Worm (Caenorhabditis elegans): ENCODE data around the gene sdz-21.

Gene sdz-21

DNA sequence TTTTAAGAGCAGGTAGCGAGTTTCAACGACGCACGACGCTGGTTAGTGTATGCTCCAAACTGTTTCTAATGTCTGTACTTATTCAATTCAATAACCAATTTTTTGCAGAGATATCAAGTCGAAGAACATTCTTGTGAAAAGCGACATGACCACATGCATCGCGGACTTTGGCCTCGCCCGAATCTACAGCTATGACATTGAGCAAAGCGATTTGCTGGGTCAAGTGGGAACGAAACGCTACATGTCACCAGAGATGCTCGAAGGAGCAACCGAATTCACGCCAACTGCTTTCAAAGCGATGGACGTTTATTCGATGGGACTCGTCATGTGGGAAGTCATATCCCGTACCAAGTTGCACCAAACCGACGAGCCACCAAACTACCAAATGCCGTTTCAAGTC lies 26.5 kb downstream of the sdz-21 start:
- TF ChIP-seq sdz-38 (tag; optimal IDR thresholded peaks at IDR 0.05), result no peak
- no peak for TF ChIP-seq xnd-1 (tag; optimal IDR thresholded peaks at IDR 0.05)
- TF ChIP-seq ztf-28 (GFP tag; IDR thresholded peaks at IDR 0.05), result no peak
- no peak for TF ChIP-seq hmg-1.2 (GFP tag; IDR thresholded peaks at IDR 0.05)
- no peak for TF ChIP-seq somi-1 (GFP tag; optimal IDR thresholded peaks at IDR 0.05)
- no peak for TF ChIP-seq hlh-26 (GFP tag; conservative IDR thresholded peaks at IDR 0.05)

- TF ChIP-seq F39B2.1 (GFP tag; IDR thresholded peaks at IDR 0.05), result no peak
- no peak for TF ChIP-seq T07F8.4 (tag; optimal IDR thresholded peaks at IDR 0.05)
- no peak for TF ChIP-seq mxl-1 (tag; optimal IDR thresholded peaks at IDR 0.05)
- TF ChIP-seq F57A8.1 (GFP tag; optimal IDR thresholded peaks at IDR 0.05), result no peak
- no peak for TF ChIP-seq lir-1 (GFP tag; conservative IDR thresholded peaks at IDR 0.05)
- TF ChIP-seq cebp-2 (GFP tag; IDR thresholded peaks at IDR 0.05), result no peak
- no peak for TF ChIP-seq lin-26 (GFP tag; IDR thresholded peaks at IDR 0.05)
- no peak for TF ChIP-seq dpff-1 (tag; optimal IDR thresholded peaks at IDR 0.05)
- no peak for TF ChIP-seq lin-35 (GFP tag; optimal IDR thresholded peaks at IDR 0.05)
- TF ChIP-seq rpc-1 (optimal IDR thresholded peaks at IDR 0.05), result no peak
- no peak for TF ChIP-seq rpc-1 (tag; optimal IDR thresholded peaks at IDR 0.05)
- no peak for TF ChIP-seq rcor-1 (GFP tag; IDR thresholded peaks at IDR 0.05)
- no peak for TF ChIP-seq attf-6 (GFP tag; IDR thresholded peaks at IDR 0.05)
- TF ChIP-seq ZK185.1 (tag; optimal IDR thresholded peaks at IDR 0.05; ENCODE audit: poor library complexity, severe bottlenecking), result no peak
- TF ChIP-seq mel-28 (tag; optimal IDR thresholded peaks at IDR 0.05; ENCODE audit: borderline replicate concordance), result no peak
- TF ChIP-seq F37B4.10 (GFP tag; IDR thresholded peaks at IDR 0.05), result no peak
- no peak for TF ChIP-seq ztf-6 (GFP tag; IDR thresholded peaks at IDR 0.05)
Observed at ce11 chrIII:5629225-5629624, 27.6 kb downstream of the sdz-21 start.

DNA sequence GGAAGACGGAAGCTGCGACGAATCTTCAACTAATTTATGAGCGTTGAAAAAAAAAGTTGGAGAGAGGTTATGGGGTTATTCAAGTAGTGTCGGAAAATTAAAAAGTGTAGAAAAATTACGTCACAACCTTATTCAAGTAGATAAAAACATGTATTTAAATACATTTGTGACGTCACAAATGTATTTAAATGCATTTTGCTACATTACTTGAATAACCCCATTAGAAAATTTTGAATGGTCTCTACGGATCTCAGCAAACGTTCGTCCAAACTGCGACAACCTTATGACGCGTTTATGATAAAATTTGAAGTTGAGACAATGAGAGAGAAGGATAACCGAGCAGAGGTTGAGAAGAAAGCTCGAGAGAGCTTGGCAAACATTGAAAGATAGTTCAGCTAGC lies 29.3 kb downstream of the sdz-21 start:
- 0 out of 2 replicates have a peak, but pooled peaks have one; percentile 5 for TF ChIP-seq aptf-2 (GFP tag; conservative IDR thresholded peaks at IDR 0.05)

- no peak for TF ChIP-seq lin-26 (GFP tag; IDR thresholded peaks at IDR 0.05)
- TF ChIP-seq T26A5.8 (tag; optimal IDR thresholded peaks at IDR 0.05), result no peak
- no peak for TF ChIP-seq efl-1 (GFP tag; optimal IDR thresholded peaks at IDR 0.05)
- TF ChIP-seq gei-17 (GFP tag; optimal IDR thresholded peaks at IDR 0.05), result no peak
- TF ChIP-seq somi-1 (GFP tag; optimal IDR thresholded peaks at IDR 0.05), result no peak
- TF ChIP-seq let-607 (tag; optimal IDR thresholded peaks at IDR 0.05), result no peak
- no peak for TF ChIP-seq nhr-179 (tag; optimal IDR thresholded peaks at IDR 0.05)
- TF ChIP-seq B0019.2 (GFP tag; conservative IDR thresholded peaks at IDR 0.05), result no peak
- TF ChIP-seq sdz-38 (tag; optimal IDR thresholded peaks at IDR 0.05), result no peak
Observed at ce11 chrIII:5624835-5625234, 32.0 kb downstream of the sdz-21 start, which contains the start of gene daf-4. daf-4 (plus strand) TSS chrIII:5625135.

DNA sequence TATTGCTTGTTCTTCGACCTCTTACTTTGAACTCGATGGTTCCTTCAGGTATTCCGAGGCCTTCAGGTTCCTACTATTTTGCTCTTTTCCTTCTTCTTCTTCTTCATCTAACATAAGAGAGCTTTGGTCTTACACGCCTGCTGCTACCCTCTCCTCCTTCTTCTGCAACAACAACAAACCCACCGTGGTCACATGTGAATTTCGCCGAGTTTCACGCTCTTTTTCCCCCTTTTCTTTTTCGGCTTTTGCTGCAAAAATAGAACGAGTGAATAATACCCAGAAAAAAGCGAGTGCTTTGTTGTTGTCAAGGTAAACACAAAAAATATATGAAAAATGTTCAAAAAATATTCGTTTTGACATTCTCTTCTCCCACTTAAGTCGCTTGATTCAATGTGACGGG lies 33.4 kb downstream of the sdz-21 start:
- 0 out of 2 replicates have a peak, but pooled peaks have one; percentile 33 for TF ChIP-seq zfh-2 (GFP tag; conservative IDR thresholded peaks at IDR 0.05)
- no peak for TF ChIP-seq ztf-22 (GFP tag; optimal IDR thresholded peaks at IDR 0.05)
- no peak for TF ChIP-seq akir-1 (GFP tag; optimal IDR thresholded peaks at IDR 0.05)
- TF ChIP-seq egl-18 (GFP tag; IDR thresholded peaks at IDR 0.05), result no peak
- TF ChIP-seq mxl-1 (tag; optimal IDR thresholded peaks at IDR 0.05), result no peak
- TF ChIP-seq nfyb-1 (GFP tag; IDR thresholded peaks at IDR 0.05), result no peak
- no peak for TF ChIP-seq ztf-26 (tag; optimal IDR thresholded peaks at IDR 0.05)
- TF ChIP-seq tbx-9 (tag; optimal IDR thresholded peaks at IDR 0.05; ENCODE audit: borderline replicate concordance), result no peak
- no peak for TF ChIP-seq lin-35 (GFP tag; optimal IDR thresholded peaks at IDR 0.05)
